Fruit fly (Drosophila melanogaster): ENCODE results near the gene Argk2.

dm6 chr3L:9094980-9095425 is 47.8 kb downstream of the Argk2 start:
- TF ChIP-seq insv (optimal IDR thresholded peaks at IDR 0.05) (no peak), ttk (optimal IDR thresholded peaks at IDR 0.05) (no peak), psq (optimal IDR thresholded peaks at IDR 0.05) (no peak)

Data from Kc167 (cell line).